Worm (Caenorhabditis elegans): ENCODE results near the gene nas-12.

DNA sequence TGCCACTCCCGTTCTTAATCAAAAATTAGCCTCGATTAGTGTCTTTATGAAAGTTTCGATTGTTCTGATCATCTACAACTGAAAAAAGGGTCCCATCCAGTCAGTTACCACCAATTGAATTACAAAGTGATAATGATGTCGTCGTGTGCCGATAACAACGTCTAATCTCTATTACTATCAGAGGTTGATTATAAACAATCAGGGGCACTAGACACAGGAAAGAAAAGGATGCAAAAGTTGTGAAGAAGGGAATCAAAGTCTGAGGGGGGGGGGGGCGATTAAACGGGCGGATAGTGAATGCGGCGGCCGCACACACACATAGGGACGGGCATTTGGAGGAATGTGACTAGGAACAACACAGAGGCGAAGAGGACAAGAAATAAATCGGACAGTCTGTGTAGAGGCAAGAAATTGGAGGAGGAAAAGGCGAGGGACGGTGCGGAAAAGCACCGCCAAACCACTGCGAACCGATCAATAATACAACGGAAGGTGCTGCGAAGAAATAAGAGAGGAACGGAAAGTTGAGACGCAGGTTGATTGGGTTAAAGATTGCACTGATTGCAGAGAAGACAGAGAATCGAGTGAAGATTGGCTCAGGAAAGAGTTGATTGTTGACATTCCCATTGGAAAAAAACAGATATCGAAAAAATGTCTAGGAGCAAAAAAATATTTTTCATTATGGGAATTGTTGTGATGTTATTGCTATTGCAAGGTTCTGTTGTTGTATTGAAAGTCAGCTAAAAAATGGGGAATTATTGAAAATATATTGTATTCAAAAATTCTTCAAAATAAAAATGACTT, 48.7 kb upstream of the nas-12 start:
- no peak for TF ChIP-seq repo-1 (tag; optimal IDR thresholded peaks at IDR 0.05)
- no peak for TF ChIP-seq Y67H2A.10 (GFP tag; conservative IDR thresholded peaks at IDR 0.05)
- no peak for TF ChIP-seq ztf-18 (tag; optimal IDR thresholded peaks at IDR 0.05)

Measured in whole organism, young adult.